Worm (Caenorhabditis elegans) whole organism, L2 larva: ENCODE results near the gene plp-1.
A peak's percentile ranks its signal among the peaks of the same experiment; 100 is the strongest.

ENCODE experiments used
- C34F6.9 ChIP-seq: fragments of 150-350 bp; optimal IDR thresholded peaks from 2 replicates; lab custom pipeline; 2014; ENCODE audit warnings: missing biosample characterization, missing genetic modification characterization
- F13H6.1 ChIP-seq: sonication (generic microtip); optimal IDR thresholded peaks from 2 replicates; lab custom pipeline; 2016; ENCODE audit warnings: missing genetic modification characterization, missing compliant biosample characterization
- Y55F3AM.14 ChIP-seq: fragments of 200-800 bp; sonication (Bioruptor generic); optimal IDR thresholded peaks from 2 replicates; lab custom pipeline; 2018; ENCODE audit warnings: mild to moderate bottlenecking, missing genetic modification characterization, missing compliant biosample characterization
- aly-2 ChIP-seq: fragments of 150-350 bp; optimal IDR thresholded peaks from 2 replicates; lab custom pipeline; 2014; ENCODE audit warnings: missing biosample characterization, missing genetic modification characterization
- ama-1 ChIP-seq: fragments of 150-350 bp; optimal IDR thresholded peaks from 2 replicates; lab custom pipeline; 2018; ENCODE audit warnings: inconsistent platforms
- ceh-16 ChIP-seq: fragments of 150-350 bp; optimal IDR thresholded peaks from 2 replicates; lab custom pipeline; 2014; ENCODE audit warnings: missing biosample characterization, missing genetic modification characterization
- ceh-82 ChIP-seq: fragments of 150-350 bp; optimal IDR thresholded peaks from 2 replicates; lab custom pipeline; 2014; ENCODE audit warnings: missing biosample characterization, missing genetic modification characterization
- crh-2 ChIP-seq: sonication (generic microtip); optimal IDR thresholded peaks from 2 replicates; lab custom pipeline; 2017; ENCODE audit warnings: missing biosample characterization, missing genetic modification characterization
- egl-27 ChIP-seq: sonication (generic microtip); optimal IDR thresholded peaks from 3 replicates; lab custom pipeline; 2017; ENCODE audit warnings: missing biosample characterization, missing genetic modification reagents, missing genetic modification characterization
- elt-1 ChIP-seq: fragments of 150-350 bp; optimal IDR thresholded peaks from 2 replicates; lab custom pipeline; 2014; ENCODE audit warnings: missing biosample characterization, missing genetic modification characterization
- gmeb-1 ChIP-seq: fragments of 150-350 bp; optimal IDR thresholded peaks from 2 replicates; lab custom pipeline; 2014; ENCODE audit warnings: missing biosample characterization, missing genetic modification characterization
- lin-11 ChIP-seq: fragments of 150-350 bp; sonication (generic microtip); optimal IDR thresholded peaks from 2 replicates; lab custom pipeline; 2014; ENCODE audit warnings: missing biosample characterization, missing genetic modification characterization, inconsistent platforms, mixed read lengths
- lin-39 ChIP-seq: fragments of 150-350 bp; optimal IDR thresholded peaks from 2 replicates; lab custom pipeline; 2014; ENCODE audit warnings: missing biosample characterization, missing genetic modification reagents, missing genetic modification characterization
- lsy-2 ChIP-seq, 2 experiments: fragments of 150-350 bp in 1 of 2; sonication (generic microtip) in 1 of 2; optimal IDR thresholded peaks; 2 replicates each; lab custom pipeline; 2014 to 2017; ENCODE audit warnings: missing biosample characterization in 2 of 2, missing genetic modification characterization in 2 of 2
- mdl-1 ChIP-seq, 2 experiments: fragments of 150-350 bp in 1 of 2; sonication (generic microtip) in 1 of 2; optimal IDR thresholded peaks; 2 replicates each; lab custom pipeline; 2017; ENCODE audit warnings: missing biosample characterization in 2 of 2, missing genetic modification characterization in 2 of 2
- nhr-129 ChIP-seq: fragments of 150-350 bp; optimal IDR thresholded peaks from 2 replicates; lab custom pipeline; 2014; ENCODE audit warnings: missing biosample characterization, missing genetic modification characterization
- nhr-21 ChIP-seq: fragments of 150-350 bp; optimal IDR thresholded peaks from 2 replicates; lab custom pipeline; 2014; ENCODE audit warnings: missing biosample characterization, missing genetic modification characterization
- nhr-237 ChIP-seq: fragments of 150-350 bp; optimal IDR thresholded peaks from 2 replicates; lab custom pipeline; 2014; ENCODE audit warnings: missing biosample characterization, missing genetic modification characterization
- nhr-6 ChIP-seq: fragments of 150-350 bp; optimal IDR thresholded peaks from 2 replicates; lab custom pipeline; 2014; ENCODE audit warnings: missing biosample characterization, missing genetic modification characterization
- nhr-77 ChIP-seq: fragments of 150-350 bp; optimal IDR thresholded peaks from 2 replicates; lab custom pipeline; 2014; ENCODE audit warnings: missing biosample characterization, missing genetic modification characterization
- peb-1 ChIP-seq: fragments of 150-350 bp; optimal IDR thresholded peaks from 2 replicates; lab custom pipeline; 2014; ENCODE audit warnings: missing biosample characterization, missing genetic modification characterization
- sem-4 ChIP-seq: fragments of 150-350 bp; optimal IDR thresholded peaks from 2 replicates; lab custom pipeline; 2014; ENCODE audit warnings: missing biosample characterization, missing genetic modification reagents, missing genetic modification characterization
- skn-1 ChIP-seq: sonication (generic microtip); optimal IDR thresholded peaks from 2 replicates; lab custom pipeline; 2017; ENCODE audit warnings: missing biosample characterization, missing genetic modification characterization
- sma-9 ChIP-seq, 2 experiments: fragments of 150-350 bp in 1 of 2; sonication (generic microtip) in 1 of 2; optimal IDR thresholded peaks; 2 replicates each; lab custom pipeline; 2014 to 2016; ENCODE audit warnings: missing genetic modification characterization in 2 of 2, mild to moderate bottlenecking in 1 of 2, missing biosample characterization in 1 of 2, missing compliant biosample characterization in 1 of 2, missing genetic modification reagents in 1 of 2, moderate library complexity in 1 of 2
- unc-39 ChIP-seq: fragments of 150-350 bp; optimal IDR thresholded peaks from 2 replicates; lab custom pipeline; 2014; ENCODE audit warnings: missing biosample characterization, missing genetic modification characterization
- unc-55 ChIP-seq: fragments of 150-350 bp; sonication (generic microtip); optimal IDR thresholded peaks from 3 replicates; lab custom pipeline; 2014; ENCODE audit warnings: missing biosample characterization, missing genetic modification reagents, missing genetic modification characterization
- unc-62 ChIP-seq: fragments of 150-350 bp; optimal IDR thresholded peaks from 2 replicates; lab custom pipeline; 2014; ENCODE audit warnings: missing biosample characterization, missing genetic modification reagents, missing genetic modification characterization
- zag-1 ChIP-seq: fragments of 150-350 bp; optimal IDR thresholded peaks from 2 replicates; lab custom pipeline; 2014; ENCODE audit warnings: missing biosample characterization, missing genetic modification characterization
- ztf-1 ChIP-seq: fragments of 200-800 bp; sonication (Bioruptor generic); conservative IDR thresholded peaks from 2 replicates; pipeline ENCODE4 v1.3.6; 2022; ENCODE audit warnings: missing genetic modification characterization, missing compliant biosample characterization
- ztf-11 ChIP-seq: sonication (generic microtip); optimal IDR thresholded peaks from 2 replicates; lab custom pipeline; 2017; ENCODE audit warnings: missing biosample characterization, missing genetic modification characterization

Gene plp-1

ce11 chrIV:7611396-7611795 lies 21.8 kb upstream of the plp-1 start:
- TF ChIP-seq lin-39 (tag; lab: Kevin White, UChicago) (no peak), elt-1 (tag; lab: Kevin White, UChicago) (no peak), nhr-21 (tag; lab: Kevin White, UChicago) (no peak), unc-55 (peak; percentile 45), ama-1 (lab: Kevin White, UChicago) (no peak), lin-11 (tag; lab: Kevin White, UChicago) (no peak), sma-9 (GFP tag; optimal IDR thresholded peaks at IDR 0.05; lab: Kevin White, UChicago) (peak; percentile 8), sma-9 (tag; optimal IDR thresholded peaks at IDR 0.05; lab: Kevin White, UChicago) (no peak), unc-39 (tag; lab: Kevin White, UChicago) (no peak), ceh-82 (tag; lab: Kevin White, UChicago) (no peak)

- TF ChIP-seq lin-11 (tag; lab: Kevin White, UChicago) (no peak), Y55F3AM.14 (GFP tag; lab: Kevin White, UChicago) (no peak), C34F6.9 (tag; lab: Kevin White, UChicago) (peak; percentile 4), ztf-11 (no peak), elt-1 (tag; lab: Kevin White, UChicago) (no peak), egl-27 (tag; lab: Kevin White, UChicago) (no peak), zag-1 (tag; lab: Kevin White, UChicago) (no peak)
Observed at ce11 chrIV:7612523-7612922, 20.6 kb upstream of the plp-1 start.

- TF ChIP-seq sem-4 (tag; lab: Kevin White, UChicago): peak; percentile 60
- TF ChIP-seq unc-55: peak; percentile 73
- TF ChIP-seq nhr-6 (tag; lab: Kevin White, UChicago): no peak
- no peak for TF ChIP-seq lin-11 (tag; lab: Kevin White, UChicago)
- TF ChIP-seq zag-1 (tag; lab: Kevin White, UChicago): peak; percentile 57
- TF ChIP-seq nhr-77: no peak
- TF ChIP-seq skn-1: no peak
- peak; percentile 52 for TF ChIP-seq C34F6.9 (tag; lab: Kevin White, UChicago)
- peak; percentile 6 for TF ChIP-seq crh-2 (tag; lab: Kevin White, UChicago)
- peak in 1 of 2 experiments; percentile 24 for TF ChIP-seq lsy-2 (tag; optimal IDR thresholded peaks at IDR 0.05; lab: Kevin White, UChicago)
- no peak for TF ChIP-seq elt-1 (tag; lab: Kevin White, UChicago)
- TF ChIP-seq Y55F3AM.14 (GFP tag; lab: Kevin White, UChicago): peak; percentile 7
- peak; percentile 23 for TF ChIP-seq F13H6.1 (tag; lab: Kevin White, UChicago)
- no peak for TF ChIP-seq unc-62
- TF ChIP-seq mdl-1 (tag; optimal IDR thresholded peaks at IDR 0.05; lab: Kevin White, UChicago): peak in 1 of 2 experiments; percentile 44
Observed at ce11 chrIV:7619261-7619660, 13.9 kb upstream of the plp-1 start.

ce11 chrIV:7620450-7620849 lies 12.7 kb upstream of the plp-1 start:
- TF ChIP-seq unc-55 (peak; percentile 41), zag-1 (tag; lab: Kevin White, UChicago) (peak; percentile 17), sem-4 (tag; lab: Kevin White, UChicago) (peak; percentile 59), gmeb-1 (tag; lab: Kevin White, UChicago) (no peak), C34F6.9 (tag; lab: Kevin White, UChicago) (peak; percentile 17)

ce11 chrIV:7623078-7623477 lies 10.1 kb upstream of the plp-1 start:
- TF ChIP-seq nhr-237 (no peak), ztf-1 (no peak), nhr-21 (tag; lab: Kevin White, UChicago) (no peak), ceh-16 (tag; lab: Kevin White, UChicago) (no peak), egl-27 (tag; lab: Kevin White, UChicago) (no peak)
- TF ChIP-seq, all 48 proteins: peak for 0

- TF ChIP-seq sem-4 (tag; lab: Kevin White, UChicago): peak; percentile 0
- no peak for TF ChIP-seq unc-39 (tag; lab: Kevin White, UChicago)
- TF ChIP-seq C34F6.9 (tag; lab: Kevin White, UChicago): peak; percentile 22
- TF ChIP-seq peb-1 (tag; lab: Kevin White, UChicago): no peak
- TF ChIP-seq lsy-2 (tag; optimal IDR thresholded peaks at IDR 0.05; lab: Kevin White, UChicago): peak in 1 of 2 experiments; percentile 14
- peak; percentile 11 for TF ChIP-seq crh-2 (tag; lab: Kevin White, UChicago)
- peak; percentile 28 for TF ChIP-seq ceh-82 (tag; lab: Kevin White, UChicago)
- peak; percentile 11 for TF ChIP-seq nhr-129 (tag; lab: Kevin White, UChicago)
- TF ChIP-seq F13H6.1 (tag; lab: Kevin White, UChicago): peak; percentile 32
- TF ChIP-seq aly-2 (tag; lab: Kevin White, UChicago): peak; percentile 52
Observed at ce11 chrIV:7623868-7624267, 9.3 kb upstream of the plp-1 start.
